Worm (Caenorhabditis elegans): ENCODE data around the gene ZK470.6.

DNA sequence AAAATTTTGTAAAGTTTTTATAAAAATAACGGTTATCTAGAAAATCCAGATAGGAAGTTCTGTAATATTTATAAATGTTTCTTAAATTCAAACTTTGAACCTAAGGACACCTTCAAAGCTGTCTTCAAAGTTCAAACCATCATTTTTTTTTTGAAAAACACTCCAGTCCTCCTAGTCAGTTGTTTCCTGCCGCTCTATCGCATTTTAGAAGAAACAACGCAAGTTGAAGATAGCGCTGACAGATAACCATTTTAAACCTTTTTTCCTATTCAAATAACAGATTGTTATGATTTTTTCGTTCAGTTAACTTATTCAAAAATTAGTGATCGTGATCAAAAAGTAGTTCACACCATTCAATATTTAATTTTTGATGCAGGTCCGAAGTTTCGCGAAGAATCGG is 43.9 kb downstream of the ZK470.6 start:
- TF ChIP-seq ztf-29 (GFP tag; IDR thresholded peaks at IDR 0.05) (no peak), klf-2 (GFP tag; conservative IDR thresholded peaks at IDR 0.05) (no peak), T22C8.4 (GFP tag; IDR thresholded peaks at IDR 0.05) (no peak), ref-1 (GFP tag; conservative IDR thresholded peaks at IDR 0.05) (no peak)

All from whole organism, midembryonic.